Fruit fly (Drosophila melanogaster) whole organism, adult: ENCODE results near the gene CG5953.
A peak's percentile ranks its signal among the peaks of the same experiment; 100 is the strongest.

Experiments used
- CG11617 ChIP-seq: fragments of 200-800 bp; sonication (Bioruptor generic); optimal IDR thresholded peaks from 2 replicates; lab custom pipeline; 2017; ENCODE audit warnings: mild to moderate bottlenecking, missing biosample characterization, missing genetic modification reagents, missing genetic modification characterization
- CG12768 ChIP-seq: fragments of 200-800 bp; sonication (Bioruptor generic); optimal IDR thresholded peaks from 2 replicates; lab custom pipeline; 2017; ENCODE audit warnings: missing biosample characterization, missing genetic modification characterization, mild to moderate bottlenecking, moderate library complexity, missing genetic modification reagents
- CG14711 ChIP-seq: fragments of 200-800 bp; sonication (Bioruptor generic); optimal IDR thresholded peaks from 2 replicates; lab custom pipeline; 2018; ENCODE audit warnings: missing biosample characterization, mild to moderate bottlenecking, missing genetic modification characterization, moderate library complexity
- CG1620 ChIP-seq: fragments of 200-800 bp; sonication (Bioruptor generic); optimal IDR thresholded peaks from 2 replicates; lab custom pipeline; 2016; ENCODE audit warnings: missing biosample characterization, missing genetic modification characterization
- CG33017 ChIP-seq: fragments of 200-800 bp; sonication (Bioruptor generic); optimal IDR thresholded peaks from 2 replicates; lab custom pipeline; 2018; ENCODE audit warnings: missing biosample characterization, mild to moderate bottlenecking, missing genetic modification characterization, moderate library complexity
- CG5204 ChIP-seq: fragments of 200-800 bp; sonication (Bioruptor generic); optimal IDR thresholded peaks from 2 replicates; lab custom pipeline; 2016; ENCODE audit warnings: missing biosample characterization, missing genetic modification characterization
- CG7045 ChIP-seq: fragments of 200-800 bp; sonication (Bioruptor generic); optimal IDR thresholded peaks from 2 replicates; lab custom pipeline; 2017; ENCODE audit warnings: missing biosample characterization, mild to moderate bottlenecking, missing genetic modification characterization
- CG7101 ChIP-seq: fragments of 200-800 bp; sonication (Bioruptor generic); optimal IDR thresholded peaks from 2 replicates; lab custom pipeline; 2018; ENCODE audit warnings: missing biosample characterization, mild to moderate bottlenecking, missing genetic modification characterization, moderate library complexity
- Clk ChIP-seq: fragments of 200-800 bp; sonication (Bioruptor generic); optimal IDR thresholded peaks from 2 replicates; lab custom pipeline; 2017; ENCODE audit warnings: missing biosample characterization, missing genetic modification characterization
- Crg-1 ChIP-seq: fragments of 200-800 bp; sonication (Bioruptor generic); optimal IDR thresholded peaks from 2 replicates; lab custom pipeline; 2016; ENCODE audit warnings: missing biosample characterization, missing genetic modification characterization
- Hr96 ChIP-seq: fragments of 200-800 bp; sonication (Bioruptor generic); optimal IDR thresholded peaks from 2 replicates; lab custom pipeline; 2016; ENCODE audit warnings: missing biosample characterization, missing genetic modification characterization
- Mnt ChIP-seq: fragments of 200-800 bp; sonication (Bioruptor generic); optimal IDR thresholded peaks from 2 replicates; lab custom pipeline; 2016; ENCODE audit warnings: missing biosample characterization, mild to moderate bottlenecking, missing genetic modification characterization
- bab1 ChIP-seq: fragments of 200-800 bp; sonication (Bioruptor generic); optimal IDR thresholded peaks from 3 replicates; lab custom pipeline; 2019; ENCODE audit warnings: missing biosample characterization, mild to moderate bottlenecking, missing genetic modification characterization, moderate library complexity
- cic ChIP-seq: fragments of 200-800 bp; sonication (Bioruptor generic); optimal IDR thresholded peaks from 2 replicates; lab custom pipeline; 2017; ENCODE audit warnings: missing biosample characterization, mild to moderate bottlenecking, missing genetic modification characterization, moderate library complexity
- cnc ChIP-seq, 2 experiments: fragments of >200 bp; optimal IDR thresholded peaks; 2 replicates each; lab custom pipeline; 2017
- kay ChIP-seq: fragments of 200-800 bp; sonication (Bioruptor generic); peaks from one replicate; lab custom pipeline; 2016; ENCODE audit warnings: missing biosample characterization, missing genetic modification characterization, borderline replicate concordance
- ovo ChIP-seq: fragments of 200-800 bp; sonication (Bioruptor generic); optimal IDR thresholded peaks from 2 replicates; lab custom pipeline; 2016; ENCODE audit warnings: missing biosample characterization, missing genetic modification characterization
- pad ChIP-seq: fragments of 200-800 bp; sonication (Bioruptor generic); optimal IDR thresholded peaks from 3 replicates; lab custom pipeline; 2017; ENCODE audit warnings: missing biosample characterization, missing genetic modification characterization, mild to moderate bottlenecking, moderate library complexity, missing genetic modification reagents
- tj ChIP-seq: fragments of 200-800 bp; sonication (Bioruptor generic); optimal IDR thresholded peaks from 3 replicates; lab custom pipeline; 2017; ENCODE audit warnings: missing biosample characterization, mild to moderate bottlenecking, missing genetic modification characterization, moderate library complexity
- toe ChIP-seq: fragments of 200-800 bp; sonication (Bioruptor generic); optimal IDR thresholded peaks from 2 replicates; lab custom pipeline; 2016; ENCODE audit warnings: missing biosample characterization, missing genetic modification characterization

CG5953 gene

dm6 chr2L:16541733-16542132 is 9.1 kb upstream of the CG5953 start:
- TF ChIP-seq CG1620: no peak

DNA sequence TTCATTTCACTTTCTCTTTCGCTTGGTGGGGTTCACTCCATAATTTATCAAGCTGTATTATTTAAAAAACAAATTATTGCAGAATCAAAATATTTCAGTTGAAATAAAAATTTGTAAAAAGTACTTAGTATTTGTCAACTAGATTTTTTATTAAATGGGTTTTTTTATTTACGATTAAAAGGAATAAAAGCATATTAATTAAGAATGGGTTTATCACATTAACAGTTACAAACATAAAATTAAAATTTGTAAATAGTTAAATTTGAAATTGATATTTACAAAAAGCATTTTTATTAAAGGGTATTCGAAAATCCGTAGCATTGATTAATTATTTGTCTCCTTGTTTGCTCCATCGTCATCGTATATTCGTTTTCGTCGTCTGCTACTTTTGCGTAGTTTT is 8.6 kb upstream of the CG5953 start:
- TF ChIP-seq CG5204 (GFP tag; lab: Kevin White, UChicago) (no peak), CG7045 (GFP tag; lab: Kevin White, UChicago) (no peak), CG7101 (tag; lab: Kevin White, UChicago) (no peak), Mnt (no peak), CG12768 (GFP tag; lab: Kevin White, UChicago) (no peak)

dm6 chr2L:16540773-16541172 is 8.1 kb upstream of the CG5953 start:
- TF ChIP-seq cic (GFP tag; lab: Kevin White, UChicago) (no peak), bab1 (GFP tag; lab: Kevin White, UChicago) (no peak), CG5204 (GFP tag; lab: Kevin White, UChicago) (no peak), CG7101 (tag; lab: Kevin White, UChicago) (no peak), CG33017 (tag; lab: Kevin White, UChicago) (no peak), ovo (no peak), toe (GFP tag; lab: Kevin White, UChicago) (no peak), Hr96 (GFP tag; lab: Kevin White, UChicago) (no peak), CG1620 (no peak), Mnt (no peak), Clk (GFP tag; lab: Kevin White, UChicago) (no peak), CG14711 (tag; lab: Kevin White, UChicago) (no peak), cnc (optimal IDR thresholded peaks at IDR 0.05; lab: Kevin White, UChicago) (no peak), pad (GFP tag; lab: Kevin White, UChicago) (no peak), tj (no peak), Crg-1 (GFP tag; lab: Kevin White, UChicago) (no peak), CG7045 (GFP tag; lab: Kevin White, UChicago) (no peak), CG11617 (GFP tag; lab: Kevin White, UChicago) (no peak), kay (GFP tag; lab: Kevin White, UChicago) (no peak), CG12768 (GFP tag; lab: Kevin White, UChicago) (no peak)

DNA sequence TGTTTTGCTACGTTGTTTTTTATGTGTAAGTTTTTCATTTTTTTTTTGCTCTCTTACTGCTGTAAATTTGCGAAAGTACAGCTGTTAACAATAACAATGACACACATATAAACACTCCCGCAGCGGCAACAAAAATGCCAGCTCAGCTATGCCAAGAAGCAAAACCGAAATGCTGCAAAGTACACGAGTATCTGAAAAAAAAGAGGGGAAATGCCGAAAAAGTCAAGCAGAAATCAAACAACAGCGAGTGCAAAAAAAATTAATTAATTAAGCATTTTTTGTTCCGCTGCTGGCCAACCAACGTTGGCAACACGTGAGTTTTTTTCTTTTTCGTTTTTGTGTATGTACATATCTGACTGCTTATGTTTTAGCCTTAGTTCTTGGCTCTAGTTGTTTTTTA is 6.3 kb upstream of the CG5953 start:
- TF ChIP-seq pad (GFP tag; lab: Kevin White, UChicago): peak; percentile 93
- no peak for TF ChIP-seq Mnt
- no peak for TF ChIP-seq toe (GFP tag; lab: Kevin White, UChicago)
- TF ChIP-seq CG33017 (tag; lab: Kevin White, UChicago): no peak
- TF ChIP-seq tj: peak; percentile 98

- no peak for TF ChIP-seq cnc (optimal IDR thresholded peaks at IDR 0.05; lab: Kevin White, UChicago)
- peak; percentile 30 for TF ChIP-seq pad (GFP tag; lab: Kevin White, UChicago)
- no peak for TF ChIP-seq CG7045 (GFP tag; lab: Kevin White, UChicago)
- TF ChIP-seq CG14711 (tag; lab: Kevin White, UChicago): peak; percentile 8
- no peak for TF ChIP-seq CG7101 (tag; lab: Kevin White, UChicago)
- peak; percentile 3 for TF ChIP-seq kay (GFP tag; lab: Kevin White, UChicago)
- TF ChIP-seq tj: peak; percentile 79
- TF ChIP-seq CG33017 (tag; lab: Kevin White, UChicago): no peak
Measured at dm6 chr2L:16538134-16538533, 5.5 kb upstream of the CG5953 start.

dm6 chr2L:16537049-16537459 is 4.4 kb upstream of the CG5953 start:
- peak; percentile 71 for TF ChIP-seq bab1 (GFP tag; lab: Kevin White, UChicago)
- peak; percentile 48 for TF ChIP-seq CG7101 (tag; lab: Kevin White, UChicago)
- TF ChIP-seq toe (GFP tag; lab: Kevin White, UChicago): no peak
- peak; percentile 66 for TF ChIP-seq CG14711 (tag; lab: Kevin White, UChicago)

DNA sequence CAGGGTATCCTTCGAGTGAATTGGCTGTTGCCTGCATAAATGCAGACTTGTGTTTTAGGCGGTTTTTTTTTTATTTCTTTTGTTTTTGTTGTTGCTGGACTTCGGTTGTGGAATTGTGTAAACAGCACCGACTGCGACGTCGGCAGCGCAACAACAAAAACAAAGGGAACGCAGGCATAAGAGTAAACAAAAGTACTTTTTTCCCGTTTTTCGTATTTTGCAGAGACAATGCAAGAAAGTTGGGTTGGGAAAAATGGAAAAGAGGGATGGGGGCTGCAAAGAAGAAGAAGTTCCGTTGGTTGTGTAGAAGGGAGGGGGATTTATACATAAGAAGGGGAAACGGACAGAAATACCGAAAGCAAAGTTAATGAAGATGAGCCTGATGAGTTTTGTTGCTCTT is 3.8 kb upstream of the CG5953 start:
- TF ChIP-seq CG7045 (GFP tag; lab: Kevin White, UChicago) (no peak), ovo (peak; percentile 49), CG5204 (GFP tag; lab: Kevin White, UChicago) (no peak), CG33017 (tag; lab: Kevin White, UChicago) (no peak), Crg-1 (GFP tag; lab: Kevin White, UChicago) (no peak), tj (peak; percentile 62), pad (GFP tag; lab: Kevin White, UChicago) (peak; percentile 98)

- TF ChIP-seq bab1 (GFP tag; lab: Kevin White, UChicago) (peak; percentile 60), Mnt (peak; percentile 17), toe (GFP tag; lab: Kevin White, UChicago) (peak; percentile 22), pad (GFP tag; lab: Kevin White, UChicago) (peak; percentile 32), CG11617 (GFP tag; lab: Kevin White, UChicago) (peak; percentile 70), CG7101 (tag; lab: Kevin White, UChicago) (peak; percentile 83), kay (GFP tag; lab: Kevin White, UChicago) (peak; percentile 69), CG33017 (tag; lab: Kevin White, UChicago) (peak; percentile 83), CG14711 (tag; lab: Kevin White, UChicago) (peak; percentile 79), CG12768 (GFP tag; lab: Kevin White, UChicago) (peak; percentile 78), ovo (peak; percentile 12), tj (no peak), CG1620 (peak; percentile 37), Clk (GFP tag; lab: Kevin White, UChicago) (peak; percentile 50), Crg-1 (GFP tag; lab: Kevin White, UChicago) (peak; percentile 19), CG5204 (GFP tag; lab: Kevin White, UChicago) (peak; percentile 76), Hr96 (GFP tag; lab: Kevin White, UChicago) (peak; percentile 9), cic (GFP tag; lab: Kevin White, UChicago) (peak; percentile 57), CG7045 (GFP tag; lab: Kevin White, UChicago) (peak; percentile 65), cnc (optimal IDR thresholded peaks at IDR 0.05; lab: Kevin White, UChicago) (no peak)
Measured at dm6 chr2L:16535673-16536144, 3.0 kb upstream of the CG5953 start.
